Worm (Caenorhabditis elegans) whole organism, mixed stage, embryonic: Measurements from ENCODE around the gene ttr-40.
"Not testable (repeated sequence)": the region's sequence is repeated elsewhere in the genome, so short reads cannot be mapped to it uniquely, and the experiment has no call there.

Source experiments
- bed-3 ChIP-seq: fragments of 200-800 bp; sonication (Bioruptor generic); optimal IDR thresholded peaks from 3 replicates; lab custom pipeline; 2018; ENCODE audit warnings: mild to moderate bottlenecking, missing genetic modification characterization, moderate library complexity, missing compliant biosample characterization
- blmp-1 ChIP-seq: fragments of 150-350 bp; optimal IDR thresholded peaks from 2 replicates; lab custom pipeline; 2014; ENCODE audit warnings: missing biosample characterization, missing genetic modification characterization
- ceh-39 ChIP-seq: fragments of 150-350 bp; optimal IDR thresholded peaks from 2 replicates; lab custom pipeline; 2014; ENCODE audit warnings: missing biosample characterization, missing genetic modification characterization
- ceh-43 ChIP-seq: fragments of 200-800 bp; sonication (Bioruptor generic); optimal IDR thresholded peaks from 2 replicates; lab custom pipeline; 2018; ENCODE audit warnings: mild to moderate bottlenecking, missing genetic modification characterization, moderate library complexity, missing compliant biosample characterization
- ceh-83 ChIP-seq: fragments of 200-800 bp; sonication (Bioruptor generic); optimal IDR thresholded peaks from 2 replicates; lab custom pipeline; 2018; ENCODE audit warnings: mild to moderate bottlenecking, missing genetic modification characterization, missing compliant biosample characterization
- ces-1 ChIP-seq: fragments of 150-350 bp; optimal IDR thresholded peaks from 2 replicates; lab custom pipeline; 2014; ENCODE audit warnings: missing biosample characterization, missing genetic modification reagents, missing genetic modification characterization
- elt-1 ChIP-seq: sonication (generic microtip); optimal IDR thresholded peaks from 2 replicates; lab custom pipeline; 2017; ENCODE audit warnings: missing genetic modification characterization, mild to moderate bottlenecking, missing compliant biosample characterization, antibody characterized with exemption, moderate library complexity, borderline replicate concordance; ENCODE audit not compliant: insufficient read depth
- elt-3 ChIP-seq: fragments of 150-350 bp; optimal IDR thresholded peaks from 2 replicates; lab custom pipeline; 2014; ENCODE audit warnings: missing biosample characterization, missing genetic modification characterization
- flh-1 ChIP-seq: fragments of 200-800 bp; sonication (Bioruptor generic); optimal IDR thresholded peaks from 2 replicates; lab custom pipeline; 2018; ENCODE audit warnings: mild to moderate bottlenecking, missing genetic modification characterization, moderate library complexity, missing compliant biosample characterization
- ham-2 ChIP-seq: fragments of 200-800 bp; sonication (Bioruptor generic); optimal IDR thresholded peaks from 2 replicates; lab custom pipeline; 2018; ENCODE audit warnings: mild to moderate bottlenecking, missing genetic modification characterization, missing compliant biosample characterization
- hlh-1 ChIP-seq: fragments of 150-350 bp; optimal IDR thresholded peaks from 2 replicates; lab custom pipeline; 2014; ENCODE audit warnings: missing biosample characterization, missing genetic modification reagents, missing genetic modification characterization
- lin-13 ChIP-seq: fragments of 150-350 bp; optimal IDR thresholded peaks from 2 replicates; lab custom pipeline; 2014; ENCODE audit warnings: missing biosample characterization, missing genetic modification characterization
- lin-32 ChIP-seq: fragments of 200-800 bp; sonication (Bioruptor generic); optimal IDR thresholded peaks from 2 replicates; lab custom pipeline; 2018; ENCODE audit warnings: mild to moderate bottlenecking, missing genetic modification characterization, missing compliant biosample characterization
- lsy-2 ChIP-seq: fragments of 150-350 bp; optimal IDR thresholded peaks from 2 replicates; lab custom pipeline; 2014; ENCODE audit warnings: missing biosample characterization, missing genetic modification characterization
- mab-5 ChIP-seq: fragments of 150-350 bp; optimal IDR thresholded peaks from 2 replicates; lab custom pipeline; 2014; ENCODE audit warnings: missing biosample characterization, missing genetic modification characterization
- mep-1 ChIP-seq: fragments of 150-350 bp; optimal IDR thresholded peaks from 2 replicates; lab custom pipeline; 2017; ENCODE audit warnings: missing biosample characterization, missing genetic modification reagents, missing genetic modification characterization, inconsistent platforms
- mls-2 ChIP-seq: sonication (generic microtip); optimal IDR thresholded peaks from 2 replicates; lab custom pipeline; 2016; ENCODE audit warnings: mild to moderate bottlenecking, missing genetic modification characterization, moderate library complexity, missing compliant biosample characterization
- nhr-12 ChIP-seq: fragments of 150-350 bp; optimal IDR thresholded peaks from 2 replicates; lab custom pipeline; 2014; ENCODE audit warnings: missing biosample characterization, missing genetic modification characterization
- nhr-2 ChIP-seq: fragments of 150-350 bp; optimal IDR thresholded peaks from 2 replicates; lab custom pipeline; 2014; ENCODE audit warnings: missing biosample characterization, missing genetic modification characterization
- nhr-237 ChIP-seq: fragments of 150-350 bp; optimal IDR thresholded peaks from 2 replicates; lab custom pipeline; 2014; ENCODE audit warnings: missing biosample characterization, missing genetic modification characterization
- nhr-28 ChIP-seq: fragments of 150-350 bp; optimal IDR thresholded peaks from 2 replicates; lab custom pipeline; 2014; ENCODE audit warnings: missing biosample characterization, missing genetic modification characterization
- nhr-76 ChIP-seq: sonication (generic microtip); optimal IDR thresholded peaks from 2 replicates; lab custom pipeline; 2017; ENCODE audit warnings: missing biosample characterization, missing genetic modification characterization
- pha-4 ChIP-seq: fragments of 150-350 bp; optimal IDR thresholded peaks from 2 replicates; lab custom pipeline; 2018; ENCODE audit warnings: missing biosample characterization, missing genetic modification reagents, missing genetic modification characterization
- sem-2 ChIP-seq: fragments of 200-800 bp; sonication (Bioruptor generic); optimal IDR thresholded peaks from 2 replicates; lab custom pipeline; 2018; ENCODE audit warnings: mild to moderate bottlenecking, missing genetic modification characterization, missing compliant biosample characterization
- snpc-4 ChIP-seq: fragments of 150-350 bp; optimal IDR thresholded peaks from 2 replicates; lab custom pipeline; 2014; ENCODE audit warnings: missing biosample characterization, missing genetic modification characterization
- sptf-1 ChIP-seq: sonication (generic microtip); optimal IDR thresholded peaks from 2 replicates; lab custom pipeline; 2017; ENCODE audit warnings: mild to moderate bottlenecking, missing genetic modification characterization, moderate library complexity, missing compliant biosample characterization
- tbx-8 ChIP-seq: fragments of 200-800 bp; sonication (Bioruptor generic); optimal IDR thresholded peaks from 2 replicates; lab custom pipeline; 2018; ENCODE audit warnings: mild to moderate bottlenecking, missing genetic modification characterization, moderate library complexity, missing compliant biosample characterization
- unc-120 ChIP-seq: sonication (generic microtip); optimal IDR thresholded peaks from 2 replicates; lab custom pipeline; 2017; ENCODE audit warnings: missing genetic modification characterization, missing compliant biosample characterization; ENCODE audit not compliant: poor library complexity, severe bottlenecking
- unc-39 ChIP-seq: fragments of 150-350 bp; optimal IDR thresholded peaks from 2 replicates; lab custom pipeline; 2014; ENCODE audit warnings: missing biosample characterization, missing genetic modification characterization
- unc-62 ChIP-seq: fragments of 150-350 bp; optimal IDR thresholded peaks from 2 replicates; lab custom pipeline; 2014; ENCODE audit warnings: missing biosample characterization, missing genetic modification reagents, missing genetic modification characterization
- zip-8 ChIP-seq: fragments of 150-350 bp; optimal IDR thresholded peaks from 2 replicates; lab custom pipeline; 2014; ENCODE audit warnings: missing biosample characterization, missing genetic modification characterization
- ztf-11 ChIP-seq: fragments of 150-350 bp; optimal IDR thresholded peaks from 2 replicates; lab custom pipeline; 2014; ENCODE audit warnings: missing biosample characterization, missing genetic modification characterization

ttr-40 gene

ce11 chrV:9384949-9385348 is 29.7 kb upstream of the ttr-40 start:
- no peak for TF ChIP-seq pha-4 (tag; lab: Kevin White, UChicago)
- no peak for TF ChIP-seq lsy-2
- TF ChIP-seq nhr-76: no peak
- TF ChIP-seq ceh-39 (tag; lab: Kevin White, UChicago): no peak
- TF ChIP-seq nhr-2: no peak
- TF ChIP-seq bed-3: no peak
- TF ChIP-seq blmp-1 (tag; lab: Kevin White, UChicago): no peak
- TF ChIP-seq sptf-1 (tag; lab: Kevin White, UChicago): no peak
- TF ChIP-seq elt-1: no peak
- no peak for TF ChIP-seq mls-2 (tag; lab: Kevin White, UChicago)
- no peak for TF ChIP-seq lin-13 (tag; lab: Kevin White, UChicago)
- TF ChIP-seq ceh-83 (GFP tag; lab: Kevin White, UChicago): no peak
- TF ChIP-seq tbx-8: no peak
- no peak for TF ChIP-seq snpc-4 (tag; lab: Kevin White, UChicago)
- no peak for TF ChIP-seq hlh-1 (tag; lab: Kevin White, UChicago)
- TF ChIP-seq nhr-12: no peak
- no peak for TF ChIP-seq mep-1

- TF ChIP-seq pha-4 (tag; lab: Kevin White, UChicago) (no peak), snpc-4 (tag; lab: Kevin White, UChicago) (no peak), tbx-8 (no peak), elt-1 (no peak)
These were observed 29.1 kb upstream of the ttr-40 start for ce11 chrV:9384359-9384758.

DNA sequence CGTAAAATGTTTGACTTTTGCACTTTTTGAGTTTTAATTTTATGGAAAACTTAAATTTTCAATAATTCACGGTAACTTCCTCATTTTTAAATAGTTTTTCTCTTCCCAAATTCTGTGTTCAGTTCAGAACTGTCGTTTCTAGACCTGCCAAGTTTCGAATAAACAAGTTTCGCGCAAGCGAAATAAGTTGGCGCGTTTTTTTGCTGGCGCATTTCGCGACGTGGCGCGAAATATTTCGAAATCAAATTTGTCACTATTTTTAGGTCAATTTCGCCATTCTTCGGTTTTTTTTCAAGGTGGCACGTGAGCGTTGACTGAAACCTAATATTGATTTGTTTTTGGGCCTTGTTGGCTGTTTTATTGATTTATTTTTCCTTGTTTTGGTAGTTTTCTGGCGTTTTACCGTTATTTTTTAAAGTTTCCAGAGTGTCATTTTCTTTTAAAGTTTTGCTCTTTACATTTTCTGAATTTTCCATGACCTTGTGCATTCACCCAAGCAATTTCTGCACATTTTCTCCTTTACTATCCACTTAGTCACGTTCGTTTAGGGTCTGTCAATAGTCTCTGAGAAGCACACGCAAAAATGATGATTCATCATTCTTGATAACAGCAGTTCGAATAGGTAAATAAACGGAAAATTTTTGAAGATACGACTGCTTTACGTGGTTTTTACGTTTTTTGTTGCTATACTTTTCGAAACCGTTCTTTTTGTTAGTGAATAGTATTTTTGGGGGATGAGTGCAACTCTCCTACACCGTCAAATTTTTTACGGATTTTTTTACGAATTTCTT is 27.5 kb upstream of the ttr-40 start:
- no peak for TF ChIP-seq nhr-2
- TF ChIP-seq elt-1: no peak
- TF ChIP-seq mls-2 (tag; lab: Kevin White, UChicago): no peak
- no peak for TF ChIP-seq zip-8 (tag; lab: Kevin White, UChicago)
- no peak for TF ChIP-seq mab-5 (tag; lab: Kevin White, UChicago)
- TF ChIP-seq unc-39 (tag; lab: Kevin White, UChicago): no peak
- no peak for TF ChIP-seq nhr-28 (tag; lab: Kevin White, UChicago)
- TF ChIP-seq sem-2 (GFP tag; lab: Kevin White, UChicago): no peak
- TF ChIP-seq nhr-12: no peak
- no peak for TF ChIP-seq lin-32
- TF ChIP-seq nhr-76: no peak
- TF ChIP-seq pha-4 (tag; lab: Kevin White, UChicago): no peak
- TF ChIP-seq mep-1: no peak
- TF ChIP-seq lsy-2: no peak
- TF ChIP-seq ceh-83 (GFP tag; lab: Kevin White, UChicago): no peak
- TF ChIP-seq ztf-11 (tag; lab: Kevin White, UChicago): no peak
- no peak for TF ChIP-seq ceh-39 (tag; lab: Kevin White, UChicago)
- TF ChIP-seq blmp-1 (tag; lab: Kevin White, UChicago): no peak
- no peak for TF ChIP-seq ceh-43 (GFP tag; lab: Kevin White, UChicago)

ce11 chrV:9381846-9382363 is 26.6 kb upstream of the ttr-40 start, which contains the start of gene E02C12.12:
E02C12.12 (minus strand) TSS chrV:9382313.
- TF ChIP-seq nhr-76 (no peak), flh-1 (GFP tag; lab: Kevin White, UChicago) (no peak), nhr-2 (peak; percentile 51), blmp-1 (tag; lab: Kevin White, UChicago) (no peak), lsy-2 (no peak), lin-32 (no peak), snpc-4 (tag; lab: Kevin White, UChicago) (no peak)

DNA sequence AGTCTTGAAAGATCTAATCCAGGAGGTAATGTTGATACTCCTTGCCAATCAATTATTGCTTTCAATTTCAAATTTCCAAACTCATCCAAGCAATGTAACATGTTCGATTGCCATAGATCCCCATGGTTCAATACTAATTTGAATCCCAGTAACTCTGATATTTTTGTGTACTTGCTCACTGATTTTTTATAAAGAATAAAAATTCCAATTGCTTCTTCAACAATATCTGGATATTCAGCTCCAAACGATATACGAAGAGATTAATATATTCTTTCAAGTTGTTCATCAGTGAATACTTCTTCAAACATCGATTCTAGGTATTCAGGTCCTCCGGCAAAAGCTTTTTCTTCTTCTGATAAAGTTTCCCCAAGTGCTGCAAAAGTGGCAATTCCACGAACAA is 24.5 kb upstream of the ttr-40 start, which contains the start of gene E02C12.11:
Gene E02C12.11, minus strand, starts transcription at position 101 of the 400 bp plus-strand sequence.
- TF ChIP-seq blmp-1 (tag; lab: Kevin White, UChicago); elt-3 (tag; lab: Kevin White, UChicago); nhr-12: not testable (repeated sequence)

ce11 chrV:9378335-9378734 is 23.1 kb upstream of the ttr-40 start, which contains the start of gene E02C12.10:
E02C12.10 (minus strand) TSS chrV:9378409.
- TF ChIP-seq ceh-43 (GFP tag; lab: Kevin White, UChicago) (no peak), elt-1 (no peak), tbx-8 (no peak), nhr-12 (no peak), mep-1 (no peak), unc-39 (tag; lab: Kevin White, UChicago) (no peak), flh-1 (GFP tag; lab: Kevin White, UChicago) (no peak), unc-120 (no peak), lsy-2 (no peak), ces-1 (GFP tag; lab: Kevin White, UChicago) (no peak), ceh-83 (GFP tag; lab: Kevin White, UChicago) (no peak), nhr-237 (no peak), elt-3 (tag; lab: Kevin White, UChicago) (no peak), mab-5 (tag; lab: Kevin White, UChicago) (no peak), ztf-11 (tag; lab: Kevin White, UChicago) (no peak), ham-2 (no peak), unc-62 (GFP tag; lab: Kevin White, UChicago) (no peak), lin-13 (tag; lab: Kevin White, UChicago) (no peak)
